Worm (Caenorhabditis elegans) whole organism, young adult: ENCODE results near the gene T04C12.9.

Source experiments
- F37B4.10 ChIP-seq: fragments of 200-800 bp; sonication (Bioruptor generic); IDR thresholded peaks from 2 replicates; pipeline ENCODE4 v1.3.6; 2022; ENCODE audit warnings: missing genetic modification characterization, missing compliant biosample characterization
- K12H6.12 ChIP-seq: fragments of 200-800 bp; sonication (Bioruptor generic); optimal IDR thresholded peaks from 2 replicates; lab custom pipeline; 2018; ENCODE audit warnings: mild to moderate bottlenecking, missing genetic modification characterization, missing compliant biosample characterization
- bed-2 ChIP-seq: fragments of 200-800 bp; sonication (Bioruptor generic); IDR thresholded peaks from 2 replicates; pipeline ENCODE4 v1.3.6; 2022; ENCODE audit warnings: missing genetic modification reagents, missing genetic modification characterization, missing compliant biosample characterization
- efl-1 ChIP-seq: fragments of 150-350 bp; optimal IDR thresholded peaks from 2 replicates; lab custom pipeline; 2014; ENCODE audit warnings: missing biosample characterization, missing genetic modification reagents, missing genetic modification characterization
- lin-26 ChIP-seq: fragments of 200-800 bp; sonication (Bioruptor generic); IDR thresholded peaks from 2 replicates; pipeline ENCODE4 v1.3.6; 2022; ENCODE audit warnings: missing genetic modification reagents, missing genetic modification characterization, missing compliant biosample characterization
- lin-54 ChIP-seq: fragments of 200-800 bp; sonication (Bioruptor generic); optimal IDR thresholded peaks from 2 replicates; lab custom pipeline; 2018; ENCODE audit warnings: mild to moderate bottlenecking, missing genetic modification characterization, missing compliant biosample characterization
- madf-6 ChIP-seq: fragments of 200-800 bp; sonication (Bioruptor generic); IDR thresholded peaks from 2 replicates; pipeline ENCODE4 v1.3.6; 2022; ENCODE audit warnings: missing genetic modification reagents, missing genetic modification characterization, missing compliant biosample characterization
- nfya-2 ChIP-seq: fragments of 200-800 bp; sonication (Bioruptor generic); IDR thresholded peaks from 2 replicates; pipeline ENCODE4 v1.3.6; 2022; ENCODE audit warnings: missing genetic modification reagents, missing genetic modification characterization, missing compliant biosample characterization
- pha-4 ChIP-seq: fragments of 150-350 bp; sonication (generic microtip); optimal IDR thresholded peaks from 2 replicates; lab custom pipeline; 2014; ENCODE audit warnings: missing biosample characterization, missing genetic modification reagents, missing genetic modification characterization
- unc-62 ChIP-seq: fragments of 150-350 bp; optimal IDR thresholded peaks from 2 replicates; lab custom pipeline; 2014; ENCODE audit warnings: missing biosample characterization, missing genetic modification reagents, missing genetic modification characterization

DNA sequence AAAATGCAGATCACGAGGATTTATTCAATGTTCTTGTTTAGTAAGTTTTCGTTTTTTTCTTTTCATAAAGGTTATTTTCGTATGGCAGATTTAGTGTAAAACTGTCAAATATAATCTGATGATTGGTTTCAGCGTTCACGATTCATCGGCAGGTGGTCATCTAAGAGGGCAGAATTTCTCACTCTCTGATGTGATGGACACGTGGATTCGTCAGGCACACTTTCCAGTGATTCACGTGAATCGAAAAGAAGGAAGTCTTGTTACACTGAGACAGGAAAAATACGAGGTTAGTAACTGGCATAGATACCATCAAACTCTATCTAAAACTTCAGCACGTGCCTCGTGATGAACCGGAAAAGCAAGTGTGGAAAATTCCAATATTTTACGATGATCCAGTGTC is 31.7 kb upstream of the T04C12.9 start:
- no peak for TF ChIP-seq F37B4.10 (GFP tag; lab: Robert Waterston, UW)
- no peak for TF ChIP-seq nfya-2 (GFP tag; lab: Robert Waterston, UW)
- no peak for TF ChIP-seq efl-1 (GFP tag; lab: Kevin White, UChicago)
- TF ChIP-seq pha-4 (tag; lab: Kevin White, UChicago): no peak
- TF ChIP-seq bed-2 (GFP tag; lab: Robert Waterston, UW): no peak
- no peak for TF ChIP-seq K12H6.12 (tag; lab: Kevin White, UChicago)
- TF ChIP-seq lin-54: no peak
- TF ChIP-seq madf-6 (GFP tag; lab: Robert Waterston, UW): no peak
- TF ChIP-seq lin-26 (GFP tag; lab: Robert Waterston, UW): no peak
- TF ChIP-seq unc-62: no peak
